Fruit fly (Drosophila melanogaster): ENCODE data around the gene Alg9.

Alg9 gene

dm6 chr3R:25239880-25240279, 18.5 kb downstream of the Alg9 start, which contains the start of gene to:
TSS of gene to (plus strand) at chr3R:25240180.
- TF ChIP-seq CG17806 (tag; optimal IDR thresholded peaks at IDR 0.05) (no peak), Pif1B (GFP tag; optimal IDR thresholded peaks at IDR 0.05) (no peak), CG9948 (tag; optimal IDR thresholded peaks at IDR 0.05) (no peak), CG4496 (GFP tag; IDR thresholded peaks at IDR 0.05) (no peak), fd96Ca (GFP tag; IDR thresholded peaks at IDR 0.05) (no peak), CG8159 (tag; optimal IDR thresholded peaks at IDR 0.05) (no peak), rn (GFP tag; IDR thresholded peaks at IDR 0.05) (no peak), gl (tag; optimal IDR thresholded peaks at IDR 0.05) (no peak), CG32121 (GFP tag; IDR thresholded peaks at IDR 0.05) (no peak), EcR (GFP tag; optimal IDR thresholded peaks at IDR 0.05) (no peak), Snoo (tag; optimal IDR thresholded peaks at IDR 0.05) (no peak), D1 (tag; optimal IDR thresholded peaks at IDR 0.05) (no peak), CG8301 (tag; optimal IDR thresholded peaks at IDR 0.05) (no peak), CG14655 (GFP tag; optimal IDR thresholded peaks at IDR 0.05) (no peak)

- peak; percentile 67 for TF ChIP-seq EcR (GFP tag; optimal IDR thresholded peaks at IDR 0.05)
- TF ChIP-seq fd96Ca (GFP tag; IDR thresholded peaks at IDR 0.05) = no peak
Measured at dm6 chr3R:25241507-25242070, 20.2 kb downstream of the Alg9 start, which contains the start of gene CG11854. TSS of gene CG11854 (plus strand) at chr3R:25242020.

- no peak for TF ChIP-seq CG32121 (GFP tag; IDR thresholded peaks at IDR 0.05)
- TF ChIP-seq rn (GFP tag; IDR thresholded peaks at IDR 0.05) = no peak
- peak; percentile 81 for TF ChIP-seq EcR (GFP tag; optimal IDR thresholded peaks at IDR 0.05)
- TF ChIP-seq CG13204 (GFP tag; optimal IDR thresholded peaks at IDR 0.05) = no peak
- TF ChIP-seq CG14655 (GFP tag; optimal IDR thresholded peaks at IDR 0.05) = no peak
Measured at dm6 chr3R:25245052-25245813, 23.8 kb downstream of the Alg9 start, which contains the start of gene bam. TSS of gene bam (minus strand) at chr3R:25245109.

- TF ChIP-seq Pif1B (GFP tag; optimal IDR thresholded peaks at IDR 0.05) (no peak), CG4496 (GFP tag; IDR thresholded peaks at IDR 0.05) (peak; percentile 97), fd96Ca (GFP tag; IDR thresholded peaks at IDR 0.05) (no peak; the same call in 1 of the 3 replicates), CG12605 (GFP tag; IDR thresholded peaks at IDR 0.05) (peak; percentile 89), Pif1A (GFP tag; optimal IDR thresholded peaks at IDR 0.05) (peak; percentile 92), EcR (GFP tag; optimal IDR thresholded peaks at IDR 0.05) (no peak), CG32121 (GFP tag; IDR thresholded peaks at IDR 0.05) (peak; percentile 67), rn (GFP tag; IDR thresholded peaks at IDR 0.05) (peak; percentile 87), D1 (tag; optimal IDR thresholded peaks at IDR 0.05) (no peak), CG14655 (GFP tag; optimal IDR thresholded peaks at IDR 0.05) (no peak), CG9948 (tag; optimal IDR thresholded peaks at IDR 0.05) (peak; percentile 67), CG10348 (GFP tag; IDR thresholded peaks at IDR 0.05) (peak; percentile 32; the same call in 1 of the 2 replicates), CG13204 (GFP tag; optimal IDR thresholded peaks at IDR 0.05) (no peak), CG15710 (tag; optimal IDR thresholded peaks at IDR 0.05) (peak; percentile 90), Snoo (tag; optimal IDR thresholded peaks at IDR 0.05) (peak; percentile 98), gl (tag; optimal IDR thresholded peaks at IDR 0.05) (peak; percentile 80), Ets98B (GFP tag; IDR thresholded peaks at IDR 0.05) (peak; percentile 86), CG8159 (tag; optimal IDR thresholded peaks at IDR 0.05) (peak; percentile 81), CG34367 (tag; optimal IDR thresholded peaks at IDR 0.05) (peak; percentile 91), CG17806 (tag; optimal IDR thresholded peaks at IDR 0.05) (peak; percentile 71), CG8301 (tag; optimal IDR thresholded peaks at IDR 0.05) (no peak)
Measured at dm6 chr3R:25247379-25247869, 26.0 kb downstream of the Alg9 start, which contains the start of the genes RpS27 and Nup37. TSS of gene RpS27 (minus strand) at chr3R:25247514. TSS of gene Nup37 (plus strand) at chr3R:25247658.

- TF ChIP-seq fd96Ca (GFP tag; IDR thresholded peaks at IDR 0.05) (no peak), CG4496 (GFP tag; IDR thresholded peaks at IDR 0.05) (no peak), CG9948 (tag; optimal IDR thresholded peaks at IDR 0.05) (no peak), Ets98B (GFP tag; IDR thresholded peaks at IDR 0.05) (no peak), CG8301 (tag; optimal IDR thresholded peaks at IDR 0.05) (no peak), gl (tag; optimal IDR thresholded peaks at IDR 0.05) (no peak), EcR (GFP tag; optimal IDR thresholded peaks at IDR 0.05) (no peak), CG34367 (tag; optimal IDR thresholded peaks at IDR 0.05) (no peak), rn (GFP tag; IDR thresholded peaks at IDR 0.05) (no peak), Snoo (tag; optimal IDR thresholded peaks at IDR 0.05) (no peak), CG32121 (GFP tag; IDR thresholded peaks at IDR 0.05) (no peak), CG13204 (GFP tag; optimal IDR thresholded peaks at IDR 0.05) (no peak), CG12605 (GFP tag; IDR thresholded peaks at IDR 0.05) (no peak), CG14655 (GFP tag; optimal IDR thresholded peaks at IDR 0.05) (no peak), CG17806 (tag; optimal IDR thresholded peaks at IDR 0.05) (no peak), Pif1A (GFP tag; optimal IDR thresholded peaks at IDR 0.05) (no peak), CG8159 (tag; optimal IDR thresholded peaks at IDR 0.05) (no peak), Pif1B (GFP tag; optimal IDR thresholded peaks at IDR 0.05) (no peak), CG15710 (tag; optimal IDR thresholded peaks at IDR 0.05) (no peak), CG10348 (GFP tag; IDR thresholded peaks at IDR 0.05) (no peak)
Measured at dm6 chr3R:25249145-25250141, 28.1 kb downstream of the Alg9 start, which contains the start of gene Nup358. TSS of gene Nup358 (plus strand) at chr3R:25249348.
